Worm (Caenorhabditis elegans) whole organism, L2 larva: ENCODE measurements around the gene Y39B6A.25.

Experiments
- F13H6.1 ChIP-seq: sonication (generic microtip); optimal IDR thresholded peaks from 2 replicates; lab custom pipeline; 2016; ENCODE audit warnings: missing genetic modification characterization, missing compliant biosample characterization
- elt-1 ChIP-seq: fragments of 150-350 bp; optimal IDR thresholded peaks from 2 replicates; lab custom pipeline; 2014; ENCODE audit warnings: missing biosample characterization, missing genetic modification characterization
- elt-3 ChIP-seq: sonication (generic microtip); optimal IDR thresholded peaks from 2 replicates; lab custom pipeline; 2017; ENCODE audit warnings: missing biosample characterization, missing genetic modification characterization
- lin-39 ChIP-seq: fragments of 150-350 bp; optimal IDR thresholded peaks from 2 replicates; lab custom pipeline; 2014; ENCODE audit warnings: missing biosample characterization, missing genetic modification reagents, missing genetic modification characterization
- mdl-1 ChIP-seq, 2 experiments: fragments of 150-350 bp in 1 of 2; sonication (generic microtip) in 1 of 2; optimal IDR thresholded peaks; 2 replicates each; lab custom pipeline; 2017; ENCODE audit warnings: missing biosample characterization in 2 of 2, missing genetic modification characterization in 2 of 2
- nhr-12 ChIP-seq: fragments of 150-350 bp; optimal IDR thresholded peaks from 2 replicates; lab custom pipeline; 2014; ENCODE audit warnings: missing biosample characterization, missing genetic modification characterization
- snpc-4 ChIP-seq: fragments of 150-350 bp; optimal IDR thresholded peaks from 2 replicates; lab custom pipeline; 2014; ENCODE audit warnings: missing biosample characterization, missing genetic modification characterization
- unc-55 ChIP-seq: fragments of 150-350 bp; sonication (generic microtip); optimal IDR thresholded peaks from 3 replicates; lab custom pipeline; 2014; ENCODE audit warnings: missing biosample characterization, missing genetic modification reagents, missing genetic modification characterization
- zag-1 ChIP-seq: fragments of 150-350 bp; optimal IDR thresholded peaks from 2 replicates; lab custom pipeline; 2014; ENCODE audit warnings: missing biosample characterization, missing genetic modification characterization

- TF ChIP-seq snpc-4 (tag; lab: Kevin White, UChicago) (no peak), zag-1 (no peak), F13H6.1 (tag; lab: Kevin White, UChicago) (no peak), elt-3 (tag; lab: Kevin White, UChicago) (no peak), mdl-1 (tag; optimal IDR thresholded peaks at IDR 0.05; lab: Kevin White, UChicago) (no peak), elt-1 (tag; lab: Kevin White, UChicago) (no peak), lin-39 (tag; lab: Kevin White, UChicago) (no peak), unc-55 (GFP tag; lab: Kevin White, UChicago) (no peak), nhr-12 (tag; lab: Kevin White, UChicago) (no peak)
These were observed 48.4 kb upstream of the Y39B6A.25 start, which contains the start of gene Y39B6A.41 for ce11 chrV:18977876-18978275.
